Fruit fly (Drosophila melanogaster) whole organism, embryonic: Measurements from ENCODE around the gene dpr14.

Source experiments
- Abd-B ChIP-seq: fragments of 200-800 bp; sonication (Bioruptor generic); optimal IDR thresholded peaks from 2 replicates; lab custom pipeline; 2018; ENCODE audit warnings: missing biosample characterization, mild to moderate bottlenecking, missing genetic modification characterization, moderate library complexity
- Adf1 ChIP-seq: fragments of 200-800 bp; sonication (Bioruptor generic); IDR thresholded peaks from 2 replicates; pipeline ENCODE4 v1.3.6; 2022; ENCODE audit warnings: missing biosample characterization, missing genetic modification characterization
- B-H2 ChIP-seq: fragments of 200-800 bp; sonication (Bioruptor generic); optimal IDR thresholded peaks from 2 replicates; lab custom pipeline; 2018; ENCODE audit warnings: missing biosample characterization, mild to moderate bottlenecking, missing genetic modification characterization
- C15 ChIP-seq: fragments of 200-800 bp; sonication (Bioruptor generic); IDR thresholded peaks from 3 replicates; pipeline ENCODE4 v1.3.6; 2022; ENCODE audit warnings: missing biosample characterization, missing genetic modification characterization
- CG10654 ChIP-seq: fragments of 200-800 bp; sonication (Bioruptor generic); optimal IDR thresholded peaks from 2 replicates; lab custom pipeline; 2016; ENCODE audit warnings: missing biosample characterization, missing genetic modification characterization
- CG12104 ChIP-seq: fragments of 200-800 bp; sonication (Bioruptor generic); optimal IDR thresholded peaks from 3 replicates; lab custom pipeline; 2016; ENCODE audit warnings: missing biosample characterization, missing genetic modification characterization
- CG12769 ChIP-seq: fragments of 200-800 bp; sonication (Bioruptor generic); optimal IDR thresholded peaks from 2 replicates; lab custom pipeline; 2019; ENCODE audit warnings: missing biosample characterization, mild to moderate bottlenecking, missing genetic modification characterization, moderate library complexity
- CG13123 ChIP-seq: fragments of 200-800 bp; sonication (Bioruptor generic); optimal IDR thresholded peaks from 2 replicates; lab custom pipeline; 2016; ENCODE audit warnings: missing biosample characterization, missing genetic modification characterization
- CG13894 ChIP-seq: fragments of 200-800 bp; sonication (Bioruptor generic); optimal IDR thresholded peaks from 3 replicates; lab custom pipeline; 2018; ENCODE audit warnings: missing biosample characterization, mild to moderate bottlenecking, missing genetic modification characterization, moderate library complexity
- CG15073 ChIP-seq: fragments of 200-800 bp; sonication (Bioruptor generic); optimal IDR thresholded peaks from 2 replicates; lab custom pipeline; 2016; ENCODE audit warnings: missing biosample characterization, missing genetic modification characterization
- CG1603 ChIP-seq: fragments of 200-800 bp; sonication (Bioruptor generic); optimal IDR thresholded peaks from 2 replicates; lab custom pipeline; 2019; ENCODE audit warnings: missing biosample characterization, mild to moderate bottlenecking, missing genetic modification characterization, moderate library complexity
- CG16813 ChIP-seq: fragments of 200-800 bp; sonication (Bioruptor generic); IDR thresholded peaks from 3 replicates; pipeline ENCODE4 v1.3.6; 2022; ENCODE audit warnings: missing biosample characterization, missing genetic modification characterization; ENCODE audit not compliant: partially characterized antibody
- CG17361 ChIP-seq: fragments of 200-800 bp; sonication (Bioruptor generic); IDR thresholded peaks from 3 replicates; pipeline ENCODE4 v1.3.6; 2022; ENCODE audit warnings: missing biosample characterization, missing genetic modification characterization
- CG31224 ChIP-seq: fragments of 200-800 bp; sonication (Bioruptor generic); IDR thresholded peaks from 2 replicates; pipeline ENCODE4 v1.3.6; 2022; ENCODE audit warnings: missing biosample characterization, missing genetic modification characterization
- CG3281 ChIP-seq: fragments of 200-800 bp; sonication (Bioruptor generic); optimal IDR thresholded peaks from 3 replicates; lab custom pipeline; 2017; ENCODE audit warnings: missing biosample characterization, mild to moderate bottlenecking, missing genetic modification characterization
- CG5953 ChIP-seq: fragments of 200-800 bp; sonication (Bioruptor generic); IDR thresholded peaks from 2 replicates; pipeline ENCODE4 v1.3.6; 2022; ENCODE audit warnings: missing biosample characterization, missing genetic modification characterization
- CrebB ChIP-seq: fragments of 200-800 bp; sonication (Bioruptor generic); optimal IDR thresholded peaks from 3 replicates; lab custom pipeline; 2018; ENCODE audit warnings: missing biosample characterization, mild to moderate bottlenecking, missing genetic modification characterization
- H15 ChIP-seq: fragments of 200-800 bp; sonication (Bioruptor generic); IDR thresholded peaks from 3 replicates; pipeline ENCODE4 v1.3.6; 2022; ENCODE audit warnings: missing biosample characterization, missing genetic modification characterization
- Hmr ChIP-seq: fragments of 200-800 bp; sonication (Bioruptor generic); optimal IDR thresholded peaks from 3 replicates; lab custom pipeline; 2017; ENCODE audit warnings: mild to moderate bottlenecking, missing biosample characterization, missing genetic modification reagents, missing genetic modification characterization
- PHDP ChIP-seq: fragments of 200-800 bp; sonication (Bioruptor generic); optimal IDR thresholded peaks from 3 replicates; lab custom pipeline; 2018; ENCODE audit warnings: missing biosample characterization, mild to moderate bottlenecking, missing genetic modification characterization, moderate library complexity
- Scr ChIP-seq: fragments of 200-800 bp; sonication (Bioruptor generic); IDR thresholded peaks from 2 replicates; pipeline ENCODE4 v1.3.6; 2022; ENCODE audit warnings: missing biosample characterization, missing genetic modification characterization; ENCODE audit not compliant: partially characterized antibody
- Spps ChIP-seq: fragments of 200-800 bp; sonication (Bioruptor generic); optimal IDR thresholded peaks from 2 replicates; lab custom pipeline; 2018; ENCODE audit warnings: missing biosample characterization, mild to moderate bottlenecking, missing genetic modification characterization
- Sry-δ ChIP-seq: fragments of 200-800 bp; sonication (Bioruptor generic); optimal IDR thresholded peaks from 2 replicates; lab custom pipeline; 2016; ENCODE audit warnings: missing biosample characterization, missing genetic modification characterization
- Tbp ChIP-seq: fragments of >200 bp; optimal IDR thresholded peaks from 2 replicates; lab custom pipeline; 2018; ENCODE audit warnings: missing biosample characterization, missing genetic modification characterization
- YL-1 ChIP-seq: fragments of 200-800 bp; sonication (Bioruptor generic); optimal IDR thresholded peaks from 3 replicates; lab custom pipeline; 2017; ENCODE audit warnings: missing biosample characterization, mild to moderate bottlenecking, missing genetic modification characterization
- al ChIP-seq: fragments of 200-800 bp; sonication (Bioruptor generic); IDR thresholded peaks from 2 replicates; pipeline ENCODE4 v1.3.6; 2022; ENCODE audit warnings: missing biosample characterization, missing genetic modification characterization
- ara ChIP-seq: fragments of 200-800 bp; sonication (Bioruptor generic); IDR thresholded peaks from 2 replicates; pipeline ENCODE4 v1.3.6; 2022; ENCODE audit warnings: missing biosample characterization, missing genetic modification characterization
- bab2 ChIP-seq: fragments of 200-800 bp; sonication (Bioruptor generic); optimal IDR thresholded peaks from 2 replicates; lab custom pipeline; 2016; ENCODE audit warnings: missing biosample characterization, missing genetic modification characterization
- dan ChIP-seq: fragments of 200-800 bp; sonication (Bioruptor generic); IDR thresholded peaks from 2 replicates; pipeline ENCODE4 v1.3.6; 2022; ENCODE audit warnings: missing biosample characterization, missing genetic modification characterization
- dm ChIP-seq: fragments of 200-800 bp; sonication (Bioruptor generic); optimal IDR thresholded peaks from 3 replicates; lab custom pipeline; 2016; ENCODE audit warnings: missing biosample characterization, missing genetic modification characterization
- en ChIP-seq: fragments of 200-800 bp; sonication (Bioruptor generic); optimal IDR thresholded peaks from 2 replicates; lab custom pipeline; 2016; ENCODE audit warnings: missing biosample characterization, missing genetic modification characterization
- esg ChIP-seq: fragments of 200-800 bp; sonication (Bioruptor generic); conservative IDR thresholded peaks from 2 replicates; pipeline ENCODE4 v1.3.6; 2022; ENCODE audit warnings: missing biosample characterization, missing genetic modification characterization
- fd102C ChIP-seq: fragments of 200-800 bp; sonication (Bioruptor generic); optimal IDR thresholded peaks from 2 replicates; lab custom pipeline; 2018; ENCODE audit warnings: missing biosample characterization, mild to moderate bottlenecking, missing genetic modification characterization, moderate library complexity
- fru ChIP-seq: fragments of >200 bp; optimal IDR thresholded peaks from 2 replicates; lab custom pipeline; 2017
- hbn ChIP-seq: fragments of 200-800 bp; sonication (Bioruptor generic); IDR thresholded peaks from 2 replicates; pipeline ENCODE4 v1.3.6; 2022; ENCODE audit warnings: missing biosample characterization, missing genetic modification characterization; ENCODE audit not compliant: partially characterized antibody
- ind ChIP-seq: fragments of 200-800 bp; sonication (Bioruptor generic); optimal IDR thresholded peaks from 3 replicates; lab custom pipeline; 2016; ENCODE audit warnings: missing biosample characterization, missing genetic modification characterization
- inv ChIP-seq: fragments of 200-800 bp; sonication (Bioruptor generic); IDR thresholded peaks from 2 replicates; pipeline ENCODE4 v1.3.6; 2022; ENCODE audit warnings: missing biosample characterization, missing genetic modification characterization; ENCODE audit not compliant: partially characterized antibody
- jing ChIP-seq: fragments of 200-800 bp; sonication (Bioruptor generic); optimal IDR thresholded peaks from 2 replicates; lab custom pipeline; 2018; ENCODE audit warnings: missing biosample characterization, mild to moderate bottlenecking, missing genetic modification characterization
- jumu ChIP-seq: fragments of 200-800 bp; sonication (Bioruptor generic); optimal IDR thresholded peaks from 3 replicates; lab custom pipeline; 2016; ENCODE audit warnings: missing biosample characterization, missing genetic modification characterization
- lbe ChIP-seq: fragments of 200-800 bp; sonication (Bioruptor generic); optimal IDR thresholded peaks from 2 replicates; lab custom pipeline; 2016; ENCODE audit warnings: missing biosample characterization, mild to moderate bottlenecking, missing genetic modification characterization
- nau ChIP-seq: fragments of 200-800 bp; sonication (Bioruptor generic); optimal IDR thresholded peaks from 3 replicates; lab custom pipeline; 2017; ENCODE audit warnings: missing biosample characterization, mild to moderate bottlenecking, missing genetic modification characterization, missing genetic modification reagents
- nerfin-2 ChIP-seq: fragments of 200-800 bp; sonication (Bioruptor generic); IDR thresholded peaks from 2 replicates; pipeline ENCODE4 v1.3.6; 2022; ENCODE audit warnings: missing biosample characterization, missing genetic modification characterization; ENCODE audit not compliant: partially characterized antibody
- pfk ChIP-seq: fragments of 200-800 bp; sonication (Bioruptor generic); optimal IDR thresholded peaks from 2 replicates; lab custom pipeline; 2018; ENCODE audit warnings: missing biosample characterization, mild to moderate bottlenecking, missing genetic modification characterization, moderate library complexity
- repo ChIP-seq: fragments of 200-800 bp; sonication (Bioruptor generic); optimal IDR thresholded peaks from 2 replicates; lab custom pipeline; 2016; ENCODE audit warnings: missing biosample characterization, missing genetic modification characterization
- seq ChIP-seq: fragments of 200-800 bp; sonication (Bioruptor generic); IDR thresholded peaks from 2 replicates; pipeline ENCODE4 v1.3.6; 2022; ENCODE audit warnings: missing biosample characterization, missing genetic modification characterization
- sim ChIP-seq: fragments of 200-800 bp; sonication (Bioruptor generic); IDR thresholded peaks from 2 replicates; pipeline ENCODE4 v1.3.6; 2022; ENCODE audit warnings: missing biosample characterization, missing genetic modification characterization
- sisA ChIP-seq: fragments of 200-800 bp; sonication (Bioruptor generic); IDR thresholded peaks from 2 replicates; pipeline ENCODE4 v1.3.6; 2022; ENCODE audit warnings: missing biosample characterization, missing genetic modification characterization
- stc ChIP-seq: fragments of 200-800 bp; sonication (Bioruptor generic); IDR thresholded peaks from 2 replicates; pipeline ENCODE4 v1.3.6; 2022; ENCODE audit warnings: missing biosample characterization, missing genetic modification characterization
- zfh1 ChIP-seq: fragments of 200-800 bp; sonication (Bioruptor generic); IDR thresholded peaks from 3 replicates; pipeline ENCODE4 v1.3.6; 2022; ENCODE audit warnings: missing biosample characterization, missing genetic modification characterization

dpr14 gene

DNA sequence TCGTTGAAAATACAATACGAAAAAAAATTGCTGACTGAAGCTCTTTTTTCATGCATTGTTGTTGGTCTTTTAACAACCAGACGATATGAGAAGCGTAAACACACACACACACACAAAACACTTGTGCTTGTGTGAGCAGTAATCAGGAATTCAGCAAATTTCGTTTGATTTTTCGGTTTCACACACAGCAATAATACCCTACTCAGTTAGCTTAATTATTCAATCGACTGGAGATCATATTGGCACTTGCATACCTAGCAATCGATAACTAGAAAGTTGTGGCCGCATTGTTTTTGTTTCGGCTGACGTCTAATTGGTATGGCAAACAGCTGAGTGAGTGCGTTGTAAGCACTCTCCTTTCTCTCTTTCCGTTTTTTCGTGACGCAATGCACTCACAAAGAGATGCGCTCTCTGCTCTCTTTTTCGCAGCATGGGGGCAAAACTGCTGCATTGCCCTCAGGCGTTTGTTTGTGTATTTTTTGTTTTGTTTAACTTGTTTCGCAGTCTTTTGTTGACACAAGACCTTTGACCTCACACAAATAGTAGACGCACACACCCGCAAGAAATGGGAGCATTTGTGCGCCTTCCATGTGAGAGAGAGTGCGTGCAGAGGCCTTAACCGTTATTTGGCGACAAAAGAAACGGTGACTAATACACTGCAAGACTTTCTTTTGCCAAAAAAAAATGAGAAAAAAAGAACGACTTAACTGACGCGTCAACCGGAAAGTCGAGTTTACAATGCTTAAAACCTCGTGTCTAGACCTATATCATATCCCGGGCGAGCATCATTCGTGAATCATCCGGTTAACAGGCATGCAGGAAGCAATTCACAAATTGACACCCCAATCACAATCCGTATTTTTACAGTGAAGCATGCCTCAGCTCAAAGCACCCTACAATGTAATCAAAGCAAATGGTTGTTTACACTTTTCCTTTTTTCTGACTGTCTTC lies 37.0 kb upstream of the dpr14 start (continued):
- TF ChIP-seq zfh1 (GFP tag; lab: Robert Waterston, UW) (no peak; the same call in 2 of the 3 replicates), lbe (GFP tag; lab: Kevin White, UChicago) (peak; percentile 62), nerfin-2 (GFP tag; lab: Robert Waterston, UW) (no peak), H15 (no peak), jing (GFP tag; lab: Kevin White, UChicago) (no peak), ind (GFP tag; lab: Kevin White, UChicago) (peak; percentile 43), jumu (GFP tag; lab: Kevin White, UChicago) (no peak), nau (GFP tag; lab: Kevin White, UChicago) (no peak), CG3281 (GFP tag; lab: Kevin White, UChicago) (peak; percentile 5), hbn (GFP tag; lab: Robert Waterston, UW) (no peak), pfk (GFP tag; lab: Kevin White, UChicago) (no peak), CG31224 (GFP tag; lab: Robert Waterston, UW) (no peak), en (GFP tag; lab: Kevin White, UChicago) (no peak), Sry-δ (GFP tag; lab: Kevin White, UChicago) (no peak), CG10654 (GFP tag; lab: Kevin White, UChicago) (no peak), seq (no peak), repo (GFP tag; lab: Kevin White, UChicago) (no peak), dm (GFP tag; lab: Kevin White, UChicago) (no peak), B-H2 (GFP tag; lab: Kevin White, UChicago) (no peak), fru (lab: Kevin White, UChicago) (no peak), CG17361 (GFP tag; lab: Robert Waterston, UW) (0 out of 3 replicates have a peak, but pooled peaks have one; percentile 22), dan (GFP tag; lab: Robert Waterston, UW) (no peak), Adf1 (peak; percentile 50; the same call in 1 of the 2 replicates), CG16813 (no peak), al (GFP tag; lab: Robert Waterston, UW) (peak; percentile 34; the same call in 1 of the 2 replicates), C15 (GFP tag; lab: Robert Waterston, UW) (no peak), CG15073 (no peak), CG5953 (GFP tag; lab: Robert Waterston, UW) (no peak), inv (GFP tag; lab: Robert Waterston, UW) (no peak), Scr (GFP tag; lab: Robert Waterston, UW) (no peak; the same call in 1 of the 2 replicates), stc (GFP tag; lab: Robert Waterston, UW) (0 out of 2 replicates have a peak, but pooled peaks have one; percentile 8), Spps (no peak), Abd-B (no peak), CG13123 (GFP tag; lab: Kevin White, UChicago) (no peak), bab2 (GFP tag; lab: Kevin White, UChicago) (peak; percentile 22), ara (GFP tag; lab: Robert Waterston, UW) (no peak), CG1603 (tag; lab: Kevin White, UChicago) (peak; percentile 34), Tbp (no peak), CG12104 (no peak), PHDP (peak; percentile 37), fd102C (GFP tag; lab: Kevin White, UChicago) (no peak), sisA (0 out of 2 replicates have a peak, but pooled peaks have one; percentile 15), Hmr (GFP tag; lab: Kevin White, UChicago) (peak; percentile 27), sim (GFP tag; lab: Robert Waterston, UW) (no peak), YL-1 (no peak), CrebB (tag; lab: Kevin White, UChicago) (no peak), CG13894 (tag; lab: Kevin White, UChicago) (no peak), CG12769 (tag; lab: Kevin White, UChicago) (peak; percentile 54), esg (GFP tag; lab: Robert Waterston, UW) (no peak)
